Worm (Caenorhabditis elegans) whole organism, young adult: ENCODE data around the gene taf-11.1.

Source experiments
- F23B12.7 ChIP-seq: sonication (generic microtip); optimal IDR thresholded peaks from 2 replicates; lab custom pipeline; 2017; ENCODE audit warnings: missing genetic modification characterization, mild to moderate bottlenecking, missing compliant biosample characterization, antibody characterized with exemption, moderate library complexity; ENCODE audit not compliant: insufficient read depth
- F52B5.7 ChIP-seq: sonication (generic microtip); optimal IDR thresholded peaks from 2 replicates; lab custom pipeline; 2016; ENCODE audit warnings: mild to moderate bottlenecking, missing genetic modification characterization, missing compliant biosample characterization
- Y53F4B.3 ChIP-seq: fragments of 200-800 bp; sonication (Bioruptor generic); IDR thresholded peaks from 2 replicates; pipeline ENCODE4 v1.3.6; 2022; ENCODE audit warnings: missing genetic modification reagents, missing genetic modification characterization, missing compliant biosample characterization
- Y56A3A.18 ChIP-seq: fragments of 200-800 bp; sonication (Bioruptor generic); IDR thresholded peaks from 2 replicates; pipeline ENCODE4 v1.3.6; 2022; ENCODE audit warnings: missing genetic modification reagents, missing genetic modification characterization, missing compliant biosample characterization
- Y67H2A.10 ChIP-seq: fragments of 200-800 bp; sonication (Bioruptor generic); conservative IDR thresholded peaks from 2 replicates; pipeline ENCODE4 v1.3.6; 2022; ENCODE audit warnings: missing genetic modification reagents, missing genetic modification characterization, missing compliant biosample characterization
- aptf-3 ChIP-seq: fragments of 200-800 bp; sonication (Bioruptor generic); IDR thresholded peaks from 2 replicates; pipeline ENCODE4 v1.3.6; 2022; ENCODE audit warnings: missing genetic modification characterization, missing compliant biosample characterization
- atf-7 ChIP-seq: sonication (generic microtip); optimal IDR thresholded peaks from 2 replicates; lab custom pipeline; 2017; ENCODE audit warnings: mild to moderate bottlenecking, missing genetic modification characterization, missing compliant biosample characterization
- bed-1 ChIP-seq: fragments of 200-800 bp; sonication (Bioruptor generic); IDR thresholded peaks from 2 replicates; pipeline ENCODE4 v1.3.6; 2022; ENCODE audit warnings: missing genetic modification reagents, missing genetic modification characterization, missing compliant biosample characterization
- bed-2 ChIP-seq: fragments of 200-800 bp; sonication (Bioruptor generic); IDR thresholded peaks from 2 replicates; pipeline ENCODE4 v1.3.6; 2022; ENCODE audit warnings: missing genetic modification reagents, missing genetic modification characterization, missing compliant biosample characterization
- cebp-1 ChIP-seq, 2 experiments: fragments of 200-800 bp in 1 of 2; sonication (Bioruptor generic) in 1 of 2; sonication (generic microtip) in 1 of 2; IDR thresholded peaks in 1 of 2; optimal IDR thresholded peaks in 1 of 2; 2 replicates each; pipeline versions ENCODE4 v1.3.6 to Lab custom; 2017 to 2022; ENCODE audit warnings: missing compliant biosample characterization in 2 of 2, missing genetic modification characterization in 2 of 2, mild to moderate bottlenecking in 1 of 2, missing genetic modification reagents in 1 of 2, moderate library complexity in 1 of 2
- ceh-40 ChIP-seq: fragments of 200-800 bp; sonication (Bioruptor generic); IDR thresholded peaks from 2 replicates; pipeline ENCODE4 v1.3.6; 2022; ENCODE audit warnings: missing genetic modification characterization, missing compliant biosample characterization
- ceh-91 ChIP-seq: fragments of 200-800 bp; sonication (Bioruptor generic); IDR thresholded peaks from 2 replicates; pipeline ENCODE4 v1.3.6; 2022; ENCODE audit warnings: missing genetic modification reagents, missing genetic modification characterization, missing compliant biosample characterization
- dpff-1 ChIP-seq: sonication (generic microtip); optimal IDR thresholded peaks from 2 replicates; lab custom pipeline; 2017; ENCODE audit warnings: mild to moderate bottlenecking, missing genetic modification characterization, missing compliant biosample characterization
- dpl-1 ChIP-seq: fragments of 150-350 bp; optimal IDR thresholded peaks from 2 replicates; lab custom pipeline; 2014; ENCODE audit warnings: missing biosample characterization, missing genetic modification reagents, missing genetic modification characterization
- egl-44 ChIP-seq: fragments of 200-800 bp; sonication (Bioruptor generic); IDR thresholded peaks from 2 replicates; pipeline ENCODE4 v1.3.6; 2022; ENCODE audit warnings: missing genetic modification reagents, missing genetic modification characterization, missing compliant biosample characterization
- egrh-3 ChIP-seq: fragments of 200-800 bp; sonication (Bioruptor generic); IDR thresholded peaks from 2 replicates; pipeline ENCODE4 v1.3.6; 2022; ENCODE audit warnings: missing genetic modification reagents, missing genetic modification characterization, missing compliant biosample characterization
- ekl-4 ChIP-seq: fragments of 200-800 bp; sonication (Bioruptor generic); IDR thresholded peaks from 2 replicates; pipeline ENCODE4 v1.3.6; 2022; ENCODE audit warnings: missing genetic modification reagents, missing genetic modification characterization, missing compliant biosample characterization
- ets-4 ChIP-seq: fragments of 200-800 bp; sonication (Bioruptor generic); optimal IDR thresholded peaks from 2 replicates; lab custom pipeline; 2018; ENCODE audit warnings: mild to moderate bottlenecking, missing genetic modification characterization, missing compliant biosample characterization
- fkh-3 ChIP-seq: sonication (generic microtip); optimal IDR thresholded peaks from 2 replicates; lab custom pipeline; 2016; ENCODE audit warnings: mild to moderate bottlenecking, missing genetic modification characterization, missing compliant biosample characterization
- hlh-12 ChIP-seq: sonication (generic microtip); optimal IDR thresholded peaks from 2 replicates; lab custom pipeline; 2016; ENCODE audit warnings: missing genetic modification characterization, missing compliant biosample characterization
- hlh-26 ChIP-seq: fragments of 200-800 bp; sonication (Bioruptor generic); conservative IDR thresholded peaks from 2 replicates; pipeline ENCODE4 v1.3.6; 2022; ENCODE audit warnings: missing genetic modification reagents, missing genetic modification characterization, missing compliant biosample characterization
- hmg-20 ChIP-seq: fragments of 200-800 bp; sonication (Bioruptor generic); IDR thresholded peaks from 2 replicates; pipeline ENCODE4 v1.3.6; 2022; ENCODE audit warnings: missing genetic modification reagents, missing genetic modification characterization, missing compliant biosample characterization
- hsf-1 ChIP-seq: fragments of 200-800 bp; sonication (Bioruptor generic); IDR thresholded peaks from 2 replicates; pipeline ENCODE4 v1.3.6; 2022; ENCODE audit warnings: missing genetic modification reagents, missing genetic modification characterization, missing compliant biosample characterization
- lag-1 ChIP-seq: fragments of 200-800 bp; sonication (Bioruptor generic); IDR thresholded peaks from 2 replicates; pipeline ENCODE4 v1.3.6; 2022; ENCODE audit warnings: missing genetic modification reagents, missing genetic modification characterization, missing compliant biosample characterization
- let-526 ChIP-seq: fragments of 200-800 bp; sonication (Bioruptor generic); IDR thresholded peaks from 2 replicates; pipeline ENCODE4 v1.3.6; 2022; ENCODE audit warnings: missing genetic modification reagents, missing genetic modification characterization, missing compliant biosample characterization
- madf-8 ChIP-seq: fragments of 200-800 bp; sonication (Bioruptor generic); conservative IDR thresholded peaks from 2 replicates; pipeline ENCODE4 v1.3.6; 2022; ENCODE audit warnings: missing genetic modification reagents, missing genetic modification characterization, missing compliant biosample characterization
- mes-4 ChIP-seq: sonication (generic microtip); optimal IDR thresholded peaks from 2 replicates; lab custom pipeline; 2016; ENCODE audit warnings: missing genotype, missing genetic modification characterization, missing compliant biosample characterization
- nfya-1 ChIP-seq: sonication (generic microtip); optimal IDR thresholded peaks from 2 replicates; lab custom pipeline; 2017; ENCODE audit warnings: antibody characterized with exemption, missing compliant biosample characterization, missing genetic modification characterization, borderline replicate concordance; ENCODE audit not compliant: insufficient read depth
- nhr-27 ChIP-seq: fragments of 200-800 bp; sonication (Bioruptor generic); optimal IDR thresholded peaks from 2 replicates; lab custom pipeline; 2018; ENCODE audit warnings: mild to moderate bottlenecking, missing genetic modification characterization, moderate library complexity, missing compliant biosample characterization
- nhr-80 ChIP-seq: sonication (generic microtip); optimal IDR thresholded peaks from 2 replicates; lab custom pipeline; 2016; ENCODE audit warnings: missing genetic modification characterization, missing compliant biosample characterization
- rpc-1 ChIP-seq, 2 experiments: fragments of 150-350 bp in 1 of 2; sonication (generic microtip) in 1 of 2; optimal IDR thresholded peaks; 2 replicates each; lab custom pipeline; 2014 to 2018; ENCODE audit warnings: missing biosample characterization in 1 of 2, missing genetic modification characterization in 1 of 2, missing genetic modification reagents in 1 of 2, missing genotype in 1 of 2
- snpc-1.1 ChIP-seq: sonication (generic microtip); optimal IDR thresholded peaks from 2 replicates; lab custom pipeline; 2017; ENCODE audit warnings: missing genetic modification characterization, mild to moderate bottlenecking, missing compliant biosample characterization, antibody characterized with exemption, moderate library complexity, missing genotype, missing genetic modification reagents; ENCODE audit not compliant: insufficient read depth
- snpc-1.3 ChIP-seq: sonication (generic microtip); optimal IDR thresholded peaks from 2 replicates; lab custom pipeline; 2017; ENCODE audit warnings: missing genetic modification characterization, mild to moderate bottlenecking, missing compliant biosample characterization, antibody characterized with exemption, moderate library complexity, missing genotype, missing genetic modification reagents; ENCODE audit not compliant: insufficient read depth
- snpc-3.4 ChIP-seq: sonication (generic microtip); optimal IDR thresholded peaks from 2 replicates; lab custom pipeline; 2017; ENCODE audit warnings: missing genetic modification characterization, mild to moderate bottlenecking, missing compliant biosample characterization, antibody characterized with exemption, moderate library complexity, missing genotype, missing genetic modification reagents
- unc-62 ChIP-seq: fragments of 150-350 bp; optimal IDR thresholded peaks from 2 replicates; lab custom pipeline; 2014; ENCODE audit warnings: missing biosample characterization, missing genetic modification reagents, missing genetic modification characterization
- xnd-1 ChIP-seq: sonication (generic microtip); optimal IDR thresholded peaks from 2 replicates; lab custom pipeline; 2016; ENCODE audit warnings: missing genotype, missing genetic modification reagents, missing genetic modification characterization, missing compliant biosample characterization
- zim-3 ChIP-seq: sonication (generic microtip); optimal IDR thresholded peaks from 2 replicates; lab custom pipeline; 2017; ENCODE audit warnings: mild to moderate bottlenecking, missing genetic modification characterization, moderate library complexity, missing compliant biosample characterization
- ztf-28 ChIP-seq: fragments of 200-800 bp; sonication (Bioruptor generic); IDR thresholded peaks from 2 replicates; pipeline ENCODE4 v1.3.6; 2022; ENCODE audit warnings: missing genetic modification reagents, missing genetic modification characterization, missing compliant biosample characterization

The taf-11.1 gene

DNA sequence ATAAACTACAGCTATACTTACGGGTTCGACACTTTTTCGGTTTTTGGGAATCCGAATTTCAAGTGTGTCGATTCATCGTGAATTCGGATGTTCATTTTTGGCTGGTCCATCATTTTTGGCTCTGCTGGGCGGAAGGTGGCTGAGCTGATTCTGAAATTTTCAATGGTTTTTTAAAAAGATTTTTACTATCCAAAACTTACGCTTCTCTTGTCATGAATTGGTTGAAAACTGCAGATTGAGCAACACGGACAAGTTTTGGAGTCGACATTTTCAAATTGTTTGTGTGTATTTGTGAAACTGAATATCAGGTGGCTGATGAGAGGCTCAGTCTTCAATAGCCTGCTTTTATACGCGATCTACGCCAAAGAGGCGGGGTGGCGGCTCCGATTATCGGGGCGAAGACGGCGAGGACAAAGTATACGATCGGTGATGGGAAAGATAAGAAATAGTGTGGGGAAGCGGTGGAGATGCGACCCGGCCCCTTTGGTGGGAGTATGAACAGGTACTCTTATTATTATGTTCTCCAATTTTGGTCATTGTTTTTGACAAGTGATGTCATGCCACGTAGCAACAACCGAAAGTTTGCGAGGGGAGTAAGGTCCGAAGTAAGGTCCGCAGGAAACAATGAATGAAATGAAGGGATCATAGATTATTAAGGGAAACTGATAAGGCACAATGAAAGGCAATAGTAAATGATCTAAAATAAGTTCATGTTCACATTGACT, 7.9 kb upstream of the taf-11.1 start, which contains the start of gene F48D6.4 (continued):
- TF ChIP-seq cebp-1 (GFP tag; IDR thresholded peaks at IDR 0.05; lab: Robert Waterston, UW) (no peak), cebp-1 (tag; optimal IDR thresholded peaks at IDR 0.05; lab: Kevin White, UChicago) (no peak), aptf-3 (no peak)

- TF ChIP-seq mes-4 (tag; lab: Kevin White, UChicago) (no peak), nhr-80 (tag; lab: Kevin White, UChicago) (peak; percentile 10), fkh-3 (tag; lab: Kevin White, UChicago) (no peak)
Observed at ce11 chrX:4248417-4248816, 6.6 kb upstream of the taf-11.1 start.

- TF ChIP-seq bed-1 (GFP tag; lab: Robert Waterston, UW) (no peak), snpc-1.1 (tag; lab: Kevin White, UChicago) (no peak), Y53F4B.3 (GFP tag; lab: Robert Waterston, UW) (no peak), ets-4 (no peak), hlh-12 (tag; lab: Kevin White, UChicago) (no peak), nfya-1 (tag; lab: Kevin White, UChicago) (no peak), lag-1 (GFP tag; lab: Robert Waterston, UW) (no peak), atf-7 (tag; lab: Kevin White, UChicago) (no peak), snpc-1.3 (tag; lab: Kevin White, UChicago) (no peak), ceh-91 (GFP tag; lab: Robert Waterston, UW) (no peak), xnd-1 (tag; lab: Kevin White, UChicago) (no peak), dpl-1 (no peak)
Observed at ce11 chrX:4248949-4249348, 6.0 kb upstream of the taf-11.1 start, which contains the start of gene hlh-13. TSS of gene hlh-13 (plus strand) at chrX:4249249.

DNA sequence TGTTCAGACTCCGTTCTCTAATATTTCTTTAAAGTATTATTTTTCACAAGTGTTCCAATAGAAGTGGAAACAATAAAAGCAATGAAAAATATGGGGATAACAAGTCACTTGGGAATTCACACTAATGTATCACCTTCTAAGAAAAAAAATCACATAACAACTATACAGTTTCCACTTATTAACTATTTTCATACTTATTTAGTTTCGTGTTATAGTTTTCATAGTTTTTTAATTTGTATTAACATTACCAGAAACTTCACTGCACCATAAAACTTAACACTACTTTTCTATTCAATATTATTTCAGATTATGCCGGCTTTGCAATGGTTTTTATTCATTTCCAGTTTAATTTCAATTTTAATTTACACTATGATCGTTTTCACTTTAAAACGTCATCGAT, 2.9 kb upstream of the taf-11.1 start, which contains the start of gene srv-5:
Gene srv-5, plus strand, starts transcription at position 301 of the 400 bp plus-strand sequence.
- no peak for TF ChIP-seq dpff-1 (tag; lab: Kevin White, UChicago)
- TF ChIP-seq F23B12.7, result no peak
- TF ChIP-seq bed-2 (GFP tag; lab: Robert Waterston, UW), result no peak
- no peak for TF ChIP-seq snpc-3.4 (tag; lab: Kevin White, UChicago)
- TF ChIP-seq rpc-1 (optimal IDR thresholded peaks at IDR 0.05; lab: Kevin White, UChicago), result no peak
- no peak for TF ChIP-seq rpc-1 (tag; optimal IDR thresholded peaks at IDR 0.05; lab: Kevin White, UChicago)
- TF ChIP-seq xnd-1 (tag; lab: Kevin White, UChicago), result no peak
- TF ChIP-seq madf-8 (GFP tag; lab: Robert Waterston, UW), result no peak
- no peak for TF ChIP-seq ztf-28
- TF ChIP-seq ekl-4 (GFP tag; lab: Robert Waterston, UW), result no peak

- peak; percentile 71 for TF ChIP-seq egrh-3 (GFP tag; lab: Robert Waterston, UW)
- TF ChIP-seq lag-1 (GFP tag; lab: Robert Waterston, UW), result no peak
Observed at ce11 chrX:4255366-4255765, 396 bp downstream of the taf-11.1 start.

DNA sequence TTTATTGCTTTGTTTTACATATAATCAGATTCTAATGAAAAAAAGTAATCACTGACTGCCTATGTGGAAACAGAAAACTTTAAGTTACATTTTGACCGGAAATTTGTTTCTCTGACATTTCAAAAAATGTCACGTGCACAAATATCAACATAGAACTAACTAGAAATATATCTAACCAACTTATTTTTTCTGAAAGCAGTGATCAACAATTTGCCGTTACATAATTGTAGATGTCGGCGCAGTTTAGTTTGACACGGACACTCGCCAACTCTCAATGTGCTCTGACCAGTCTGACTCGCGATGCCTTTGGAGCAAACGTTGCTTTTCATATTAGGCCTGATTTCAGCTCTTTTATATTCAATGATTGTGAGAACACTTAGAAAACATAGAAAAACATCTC, 1.8 kb downstream of the taf-11.1 start, which contains the start of gene srv-6:
Gene srv-6, plus strand, starts transcription at position 301 of the 400 bp plus-strand sequence.
- TF ChIP-seq hlh-26 (GFP tag; lab: Robert Waterston, UW) (no peak), hsf-1 (no peak), ceh-40 (GFP tag; lab: Robert Waterston, UW) (no peak), hmg-20 (GFP tag; lab: Robert Waterston, UW) (no peak), let-526 (GFP tag; lab: Robert Waterston, UW) (no peak), unc-62 (GFP tag; lab: Kevin White, UChicago) (no peak), Y67H2A.10 (GFP tag; lab: Robert Waterston, UW) (no peak), F52B5.7 (tag; lab: Kevin White, UChicago) (no peak), nhr-27 (tag; lab: Kevin White, UChicago) (no peak), zim-3 (no peak), egl-44 (GFP tag; lab: Robert Waterston, UW) (no peak), Y56A3A.18 (GFP tag; lab: Robert Waterston, UW) (no peak)
